Fruit fly (Drosophila melanogaster) whole organism, embryonic: Measurements from ENCODE around the gene Ilp5.

ENCODE experiments used
- CG10959 ChIP-seq: fragments of 200-800 bp; sonication (Bioruptor generic); IDR thresholded peaks from 2 replicates; pipeline ENCODE4 v1.3.6; 2022; ENCODE audit warnings: missing biosample characterization, missing genetic modification characterization
- CG11247 ChIP-seq: fragments of 200-800 bp; sonication (Bioruptor generic); IDR thresholded peaks from 2 replicates; pipeline ENCODE4 v1.3.6; 2022; ENCODE audit warnings: missing biosample characterization, missing genetic modification characterization
- CG11456 ChIP-seq: fragments of 200-800 bp; sonication (Bioruptor generic); IDR thresholded peaks from 3 replicates; pipeline ENCODE4 v1.3.6; 2022; ENCODE audit warnings: missing biosample characterization, missing genetic modification characterization
- CG11504 ChIP-seq: fragments of 200-800 bp; sonication (Bioruptor generic); optimal IDR thresholded peaks from 3 replicates; lab custom pipeline; 2019; ENCODE audit warnings: missing biosample characterization, mild to moderate bottlenecking, missing genetic modification characterization, moderate library complexity
- CG11723 ChIP-seq: fragments of 200-800 bp; sonication (Bioruptor generic); optimal IDR thresholded peaks from 2 replicates; lab custom pipeline; 2017; ENCODE audit warnings: missing biosample characterization, mild to moderate bottlenecking, missing genetic modification characterization
- CG15601 ChIP-seq: fragments of 200-800 bp; sonication (Bioruptor generic); optimal IDR thresholded peaks from 3 replicates; lab custom pipeline; 2019; ENCODE audit warnings: missing biosample characterization, mild to moderate bottlenecking, missing genetic modification characterization, moderate library complexity
- CG17359 ChIP-seq: fragments of 200-800 bp; sonication (Bioruptor generic); optimal IDR thresholded peaks from 3 replicates; lab custom pipeline; 2018; ENCODE audit warnings: missing biosample characterization, mild to moderate bottlenecking, missing genetic modification characterization, moderate library complexity
- CG31365 ChIP-seq: fragments of 200-800 bp; sonication (Bioruptor generic); optimal IDR thresholded peaks from 2 replicates; lab custom pipeline; 2018; ENCODE audit warnings: missing biosample characterization, mild to moderate bottlenecking, missing genetic modification characterization
- CG6791 ChIP-seq: fragments of 200-800 bp; sonication (Bioruptor generic); IDR thresholded peaks from 3 replicates; pipeline ENCODE4 v1.3.6; 2022; ENCODE audit warnings: missing biosample characterization, missing genetic modification characterization; ENCODE audit not compliant: partially characterized antibody
- CG7271 ChIP-seq: fragments of 200-800 bp; sonication (Bioruptor generic); optimal IDR thresholded peaks from 2 replicates; lab custom pipeline; 2018; ENCODE audit warnings: missing biosample characterization, mild to moderate bottlenecking, missing genetic modification characterization, moderate library complexity
- CTCF ChIP-seq: fragments of 200-800 bp; sonication (Bioruptor generic); optimal IDR thresholded peaks from 2 replicates; lab custom pipeline; 2017; ENCODE audit warnings: missing biosample characterization, mild to moderate bottlenecking, missing genetic modification characterization, moderate library complexity
- CkIIα-i1 ChIP-seq: fragments of 200-800 bp; sonication (Bioruptor generic); IDR thresholded peaks from 2 replicates; pipeline ENCODE4 v1.3.6; 2022; ENCODE audit warnings: missing biosample characterization, missing genetic modification characterization
- D19B ChIP-seq: fragments of 200-800 bp; sonication (Bioruptor generic); optimal IDR thresholded peaks from 2 replicates; lab custom pipeline; 2017; ENCODE audit warnings: missing biosample characterization, mild to moderate bottlenecking, missing genetic modification characterization
- Dfd ChIP-seq, 2 experiments: fragments of >200 bp; optimal IDR thresholded peaks; 2 replicates each; lab custom pipeline; 2017; ENCODE audit warnings: missing biosample characterization in 2 of 2, missing genetic modification characterization in 2 of 2
- Dp ChIP-seq: fragments of 200-800 bp; sonication (Bioruptor generic); optimal IDR thresholded peaks from 2 replicates; lab custom pipeline; 2018; ENCODE audit warnings: missing biosample characterization, mild to moderate bottlenecking, missing genetic modification characterization, moderate library complexity
- Drgx ChIP-seq: fragments of 200-800 bp; sonication (Bioruptor generic); IDR thresholded peaks from 2 replicates; pipeline ENCODE4 v1.3.6; 2022; ENCODE audit warnings: missing biosample characterization, missing genetic modification characterization
- E2f2 ChIP-seq: fragments of 200-800 bp; sonication (Bioruptor generic); IDR thresholded peaks from 2 replicates; pipeline ENCODE4 v1.3.6; 2022; ENCODE audit warnings: missing biosample characterization, missing genetic modification characterization
- Ets65A ChIP-seq: fragments of 200-800 bp; sonication (Bioruptor generic); peaks from one replicate; lab custom pipeline; 2016; ENCODE audit warnings: missing biosample characterization, missing genetic modification characterization
- Ets97D ChIP-seq: fragments of 200-800 bp; sonication (Bioruptor generic); optimal IDR thresholded peaks from 3 replicates; lab custom pipeline; 2016; ENCODE audit warnings: missing biosample characterization, missing genetic modification characterization
- Hmr ChIP-seq: fragments of 200-800 bp; sonication (Bioruptor generic); optimal IDR thresholded peaks from 3 replicates; lab custom pipeline; 2017; ENCODE audit warnings: mild to moderate bottlenecking, missing biosample characterization, missing genetic modification reagents, missing genetic modification characterization
- Med ChIP-seq: fragments of 200-800 bp; sonication (Bioruptor generic); peaks from one replicate; lab custom pipeline; 2016; ENCODE audit warnings: missing biosample characterization, missing genetic modification characterization, mild to moderate bottlenecking, inconsistent platforms, moderate library complexity
- Opbp ChIP-seq: fragments of 200-800 bp; sonication (Bioruptor generic); IDR thresholded peaks from 3 replicates; pipeline ENCODE4 v1.3.6; 2022; ENCODE audit warnings: missing biosample characterization, missing genetic modification characterization; ENCODE audit not compliant: partially characterized antibody
- Pdp1 ChIP-seq, 2 experiments: fragments of 200-800 bp; sonication (Bioruptor generic); optimal IDR thresholded peaks; 3 replicates each; lab custom pipeline; 2016; ENCODE audit warnings: missing biosample characterization in 2 of 2, missing genetic modification characterization in 2 of 2, mild to moderate bottlenecking in 1 of 2, moderate library complexity in 1 of 2
- Rfx ChIP-seq: fragments of 200-800 bp; sonication (Bioruptor generic); IDR thresholded peaks from 2 replicates; pipeline ENCODE4 v1.3.6; 2022; ENCODE audit warnings: missing biosample characterization, missing genetic modification characterization
- chinmo ChIP-seq: fragments of 200-800 bp; sonication (Bioruptor generic); IDR thresholded peaks from 4 replicates; pipeline ENCODE4 v1.3.6; 2022; ENCODE audit warnings: missing biosample characterization, missing genetic modification characterization; ENCODE audit not compliant: partially characterized antibody
- crol ChIP-seq: fragments of 200-800 bp; sonication (Bioruptor generic); IDR thresholded peaks from 2 replicates; pipeline ENCODE4 v1.3.6; 2022; ENCODE audit warnings: missing biosample characterization, missing genetic modification characterization
- ewg ChIP-seq: fragments of 200-800 bp; sonication (Bioruptor generic); optimal IDR thresholded peaks from 3 replicates; lab custom pipeline; 2017; ENCODE audit warnings: mild to moderate bottlenecking, missing biosample characterization, missing genetic modification reagents, missing genetic modification characterization
- fd102C ChIP-seq: fragments of 200-800 bp; sonication (Bioruptor generic); optimal IDR thresholded peaks from 2 replicates; lab custom pipeline; 2018; ENCODE audit warnings: missing biosample characterization, mild to moderate bottlenecking, missing genetic modification characterization, moderate library complexity
- grn ChIP-seq: fragments of 200-800 bp; sonication (Bioruptor generic); optimal IDR thresholded peaks from 3 replicates; lab custom pipeline; 2017; ENCODE audit warnings: missing biosample characterization, missing genetic modification characterization
- kni ChIP-seq: fragments of 200-800 bp; sonication (Bioruptor generic); optimal IDR thresholded peaks from 3 replicates; lab custom pipeline; 2017; ENCODE audit warnings: mild to moderate bottlenecking, missing biosample characterization, missing genetic modification reagents, missing genetic modification characterization
- pan ChIP-seq, 4 experiments: fragments of >200 bp in 3 of 4; fragments of 200-800 bp in 1 of 4; sonication (Bioruptor generic) in 1 of 4; optimal IDR thresholded peaks in 3 of 4; IDR thresholded peaks in 1 of 4; 2 replicates each; pipeline versions ENCODE4 v1.3.6 to Lab custom; 2017 to 2022; ENCODE audit warnings: missing biosample characterization in 2 of 4, missing genetic modification characterization in 2 of 4, mixed read lengths in 1 of 4
- phol ChIP-seq: fragments of 200-800 bp; sonication (Bioruptor generic); optimal IDR thresholded peaks from 3 replicates; lab custom pipeline; 2018; ENCODE audit warnings: missing biosample characterization, mild to moderate bottlenecking, missing genetic modification characterization, moderate library complexity
- psq ChIP-seq: fragments of 200-800 bp; sonication (Bioruptor generic); optimal IDR thresholded peaks from 2 replicates; lab custom pipeline; 2017; ENCODE audit warnings: missing biosample characterization, missing genetic modification characterization
- slbo ChIP-seq: fragments of 200-800 bp; sonication (Bioruptor generic); IDR thresholded peaks from 2 replicates; pipeline ENCODE4 v1.3.6; 2022; ENCODE audit warnings: missing biosample characterization, missing genetic modification characterization
- sr ChIP-seq: fragments of 200-800 bp; sonication (Bioruptor generic); IDR thresholded peaks from 3 replicates; pipeline ENCODE4 v1.3.6; 2022; ENCODE audit warnings: missing biosample characterization, missing genetic modification characterization
- stwl ChIP-seq: fragments of 200-800 bp; sonication (Bioruptor generic); optimal IDR thresholded peaks from 3 replicates; lab custom pipeline; 2018; ENCODE audit warnings: missing biosample characterization, mild to moderate bottlenecking, missing genetic modification characterization, moderate library complexity
- zen ChIP-seq: fragments of 200-800 bp; sonication (Bioruptor generic); optimal IDR thresholded peaks from 3 replicates; lab custom pipeline; 2018; ENCODE audit warnings: missing biosample characterization, mild to moderate bottlenecking, missing genetic modification characterization, moderate library complexity

Gene Ilp5

DNA sequence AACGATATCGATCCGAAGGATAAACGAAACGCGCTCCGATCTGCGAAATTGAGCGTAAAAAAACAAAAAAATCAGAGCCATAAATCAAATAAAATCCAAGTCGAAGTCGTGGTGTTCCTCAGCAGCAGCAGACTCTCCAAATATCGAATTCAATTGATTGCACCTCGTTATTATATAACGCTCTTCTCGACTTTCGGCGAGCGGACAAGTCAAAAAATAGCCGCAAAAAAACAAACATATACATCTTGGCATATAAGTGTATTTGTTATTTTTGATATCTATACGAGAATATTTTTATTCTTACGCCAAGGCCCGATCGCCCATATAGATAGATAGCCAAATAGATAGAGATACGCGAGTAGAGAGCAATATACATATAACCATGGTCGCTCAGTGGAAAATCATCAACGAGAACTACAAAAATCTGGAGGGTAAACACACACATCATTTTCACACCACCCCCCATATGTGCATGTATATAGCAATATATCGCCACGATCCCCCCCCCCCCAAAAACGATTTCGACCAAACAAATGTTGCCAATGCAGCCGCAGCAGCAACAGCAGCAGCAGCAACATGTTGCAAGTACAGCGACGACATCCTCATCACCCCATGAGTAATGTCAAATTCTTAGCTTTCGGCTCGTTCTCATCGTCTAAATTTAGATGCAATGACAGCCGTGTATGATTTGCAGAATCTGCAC, 6.1 kb upstream of the Ilp5 start:
- TF ChIP-seq CG11504 (tag; lab: Kevin White, UChicago) (peak; percentile 92), fd102C (GFP tag; lab: Kevin White, UChicago) (no peak), psq (no peak), Pdp1 (GFP tag; optimal IDR thresholded peaks at IDR 0.05; lab: Kevin White, UChicago) (peak in 1 of 2 experiments; percentile 90)

DNA sequence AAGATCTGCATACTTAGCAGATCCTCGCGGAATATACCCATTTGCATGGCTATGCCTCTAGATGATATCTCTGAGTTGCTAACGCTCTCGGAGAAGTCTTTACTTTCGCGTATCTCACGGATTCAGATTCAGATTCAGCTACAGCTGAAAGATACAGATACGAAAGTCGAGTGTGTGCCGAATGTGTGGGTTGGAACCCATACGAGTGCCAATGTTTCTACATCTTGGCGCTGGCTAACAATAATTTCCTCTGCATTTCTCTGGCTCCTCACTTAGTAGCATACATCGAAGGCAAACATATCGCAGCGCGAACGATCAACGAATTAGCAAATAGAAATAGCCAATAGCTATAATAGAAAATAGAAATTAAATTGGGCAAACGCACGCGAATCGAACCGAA, 5.5 kb upstream of the Ilp5 start:
- no peak for TF ChIP-seq CkIIα-i1
- TF ChIP-seq kni (GFP tag; lab: Kevin White, UChicago), result no peak
- 0 out of 4 replicates have a peak, but pooled peaks have one; percentile 53 for TF ChIP-seq chinmo (GFP tag; lab: Robert Waterston, UW)
- TF ChIP-seq sr, result peak; percentile 82
- TF ChIP-seq, all 482 proteins: peak for 2

DNA sequence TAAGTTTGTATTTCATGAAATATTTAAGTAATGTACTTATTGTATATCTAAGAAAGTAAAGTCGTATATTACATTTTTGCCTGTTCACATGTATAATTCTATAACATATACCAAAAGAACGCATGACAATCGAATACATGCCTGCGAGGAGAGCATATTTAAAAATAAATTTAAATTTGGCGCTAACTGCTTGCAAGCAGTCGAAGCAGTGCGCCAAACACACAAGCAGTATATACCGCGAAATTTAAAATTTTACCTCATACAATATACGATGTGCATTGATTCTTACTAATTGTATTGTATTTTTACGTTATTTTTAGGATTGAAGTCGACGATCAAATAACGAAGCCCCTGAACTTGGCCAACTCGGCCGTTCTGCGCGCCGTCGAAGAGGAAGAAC, 529 bp upstream of the Ilp5 start:
- TF ChIP-seq CG11247 (GFP tag; lab: Robert Waterston, UW) (no peak), CG31365 (tag; lab: Kevin White, UChicago) (peak; percentile 99), Dfd (GFP tag; optimal IDR thresholded peaks at IDR 0.05; lab: Kevin White, UChicago) (peak in 1 of 2 experiments; percentile 91), Dp (peak; percentile 81), CTCF (peak; percentile 22), CG6791 (GFP tag; lab: Robert Waterston, UW) (0 out of 3 replicates have a peak, but pooled peaks have one; percentile 31), Opbp (GFP tag; lab: Robert Waterston, UW) (0 out of 3 replicates have a peak, but pooled peaks have one; percentile 29), CG17359 (tag; lab: Kevin White, UChicago) (no peak), CG11504 (tag; lab: Kevin White, UChicago) (peak; percentile 29), stwl (tag; lab: Kevin White, UChicago) (peak; percentile 17), E2f2 (GFP tag; lab: Robert Waterston, UW) (peak; percentile 99)

DNA sequence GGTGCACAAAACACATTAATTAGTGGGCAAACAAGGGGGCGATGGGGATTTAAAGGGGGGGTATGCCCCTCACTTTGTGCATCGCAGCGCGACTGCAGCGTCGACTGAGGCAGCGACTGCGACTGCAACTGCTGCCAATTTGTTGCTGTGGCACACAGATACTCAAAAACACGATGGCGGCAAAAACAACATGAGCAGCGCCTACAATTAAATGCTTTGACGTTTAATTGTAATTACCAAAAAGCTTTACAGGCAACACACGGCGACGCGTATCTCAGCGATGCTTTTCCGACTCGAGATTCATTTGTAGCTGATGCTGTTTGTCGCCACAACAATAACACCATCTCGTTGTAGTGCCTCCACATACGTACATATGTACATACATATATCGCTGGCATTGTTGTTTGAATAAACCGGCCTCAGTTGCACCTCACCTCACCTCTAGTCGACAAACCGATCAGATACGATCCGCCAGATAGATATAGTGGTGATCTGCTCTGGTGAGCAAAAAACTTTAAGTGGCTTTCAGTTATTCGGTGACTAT, 2.5 kb downstream of the Ilp5 start:
- TF ChIP-seq CG11456 (GFP tag; lab: Robert Waterston, UW) (0 out of 3 replicates have a peak, but pooled peaks have one; percentile 30), CG15601 (no peak), Hmr (GFP tag; lab: Kevin White, UChicago) (no peak), CG11723 (GFP tag; lab: Kevin White, UChicago) (no peak), chinmo (GFP tag; lab: Robert Waterston, UW) (0 out of 4 replicates have a peak, but pooled peaks have one; percentile 50), pan (optimal IDR thresholded peaks at IDR 0.05; lab: Kevin White, UChicago) (no peak), pan (GFP tag; optimal IDR thresholded peaks at IDR 0.05 in 1 of 2, IDR thresholded peaks at IDR 0.05 in 1 of 2) (peak in 1 of 2 experiments; percentile 4), grn (peak; percentile 17), Drgx (GFP tag; lab: Robert Waterston, UW) (peak; percentile 38; the same call in 1 of the 2 replicates), Med (GFP tag; lab: Kevin White, UChicago) (peak; percentile 27)

DNA sequence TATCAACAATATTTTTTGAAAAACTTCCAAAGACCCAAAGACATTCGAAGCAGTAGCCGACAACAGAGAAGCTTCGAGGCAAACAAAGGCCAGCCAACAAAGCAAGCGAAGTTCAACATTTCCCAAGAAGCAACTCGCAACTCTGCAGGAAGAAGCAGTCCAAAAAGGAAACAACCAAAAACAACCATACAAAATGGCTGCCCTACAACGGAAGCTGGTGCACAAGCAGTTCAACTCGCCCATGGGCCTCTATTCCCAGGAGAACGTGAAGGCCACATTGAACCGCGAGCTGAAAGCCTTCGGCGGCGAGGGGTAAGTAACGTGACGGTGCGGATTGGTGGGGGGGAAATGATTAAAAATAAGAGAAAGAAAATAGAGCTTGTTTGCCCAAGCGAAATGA, 3.4 kb downstream of the Ilp5 start:
- peak; percentile 49 for TF ChIP-seq CG31365 (tag; lab: Kevin White, UChicago)
- TF ChIP-seq ewg (GFP tag; lab: Kevin White, UChicago), result no peak
- 0 out of 2 replicates have a peak, but pooled peaks have one; percentile 46 for TF ChIP-seq crol
- peak; percentile 79 for TF ChIP-seq CG7271 (tag; lab: Kevin White, UChicago)
- peak; percentile 38 for TF ChIP-seq zen (tag; lab: Kevin White, UChicago)
- peak; percentile 77 for TF ChIP-seq Med (GFP tag; lab: Kevin White, UChicago)
- TF ChIP-seq Rfx, result 0 out of 2 replicates have a peak, but pooled peaks have one; percentile 15
- TF ChIP-seq grn, result no peak
- peak; percentile 36 for TF ChIP-seq Ets65A
- peak; percentile 10 for TF ChIP-seq stwl (tag; lab: Kevin White, UChicago)
- TF ChIP-seq slbo, result 0 out of 2 replicates have a peak, but pooled peaks have one; percentile 16
- TF ChIP-seq Ets97D, result peak; percentile 75
- peak; percentile 64 for TF ChIP-seq phol
- no peak for TF ChIP-seq D19B (GFP tag; lab: Kevin White, UChicago)
- TF ChIP-seq CG10959, result 0 out of 2 replicates have a peak, but pooled peaks have one; percentile 30
